Worm (Caenorhabditis elegans) whole organism, L4 larva: ENCODE results near the gene acy-4.

ENCODE experiments used
- D1046.2 ChIP-seq: fragments of 200-800 bp; sonication (Bioruptor generic); IDR thresholded peaks from 2 replicates; pipeline ENCODE4 v1.3.6; 2022; ENCODE audit warnings: missing genetic modification characterization, missing compliant biosample characterization
- T20F7.1 ChIP-seq: fragments of 200-800 bp; sonication (Bioruptor generic); optimal IDR thresholded peaks from 2 replicates; lab custom pipeline; 2018; ENCODE audit warnings: mild to moderate bottlenecking, missing genetic modification characterization, missing compliant biosample characterization
- T26A8.4 ChIP-seq: fragments of 200-800 bp; sonication (Bioruptor generic); IDR thresholded peaks from 2 replicates; pipeline ENCODE4 v1.3.6; 2022; ENCODE audit warnings: missing genetic modification characterization, missing compliant biosample characterization
- ZK337.2 ChIP-seq: fragments of 200-800 bp; sonication (Bioruptor generic); IDR thresholded peaks from 2 replicates; pipeline ENCODE4 v1.3.6; 2022; ENCODE audit warnings: missing genetic modification reagents, missing genetic modification characterization, missing compliant biosample characterization
- aha-1 ChIP-seq: fragments of 150-350 bp; peaks from one replicate; lab custom pipeline; 2014; ENCODE audit warnings: missing biosample characterization, missing genetic modification characterization
- ama-1 ChIP-seq: fragments of 150-350 bp; optimal IDR thresholded peaks from 2 replicates; lab custom pipeline; 2014; ENCODE audit warnings: inconsistent platforms, mixed read lengths
- ceh-20 ChIP-seq: fragments of 200-800 bp; sonication (Bioruptor generic); IDR thresholded peaks from 2 replicates; pipeline ENCODE4 v1.3.6; 2022; ENCODE audit warnings: missing genetic modification reagents, missing genetic modification characterization, missing compliant biosample characterization
- ceh-62 ChIP-seq: sonication (generic microtip); optimal IDR thresholded peaks from 2 replicates; lab custom pipeline; 2017; ENCODE audit warnings: missing biosample characterization, missing genetic modification characterization
- ctbp-1 ChIP-seq: fragments of 200-800 bp; sonication (Bioruptor generic); IDR thresholded peaks from 2 replicates; pipeline ENCODE4 v1.3.6; 2022; ENCODE audit warnings: missing genetic modification reagents, missing genetic modification characterization, missing compliant biosample characterization
- daf-12 ChIP-seq: fragments of 150-350 bp; optimal IDR thresholded peaks from 2 replicates; lab custom pipeline; 2014; ENCODE audit warnings: missing biosample characterization, missing genetic modification reagents, missing genetic modification characterization
- daf-16 ChIP-seq, 3 experiments: sonication (generic microtip); optimal IDR thresholded peaks; 2 replicates each; lab custom pipeline; 2016 to 2017; ENCODE audit warnings: missing genetic modification characterization in 3 of 3, missing genetic modification reagents in 3 of 3, mild to moderate bottlenecking in 2 of 3, missing compliant biosample characterization in 2 of 3, missing biosample characterization in 1 of 3, moderate library complexity in 1 of 3
- dmd-9 ChIP-seq: fragments of 200-800 bp; sonication (Bioruptor generic); IDR thresholded peaks from 2 replicates; pipeline ENCODE4 v1.3.6; 2022; ENCODE audit warnings: missing genetic modification reagents, missing genetic modification characterization, missing compliant biosample characterization
- dpl-1 ChIP-seq: fragments of 150-350 bp; optimal IDR thresholded peaks from 2 replicates; lab custom pipeline; 2014; ENCODE audit warnings: missing biosample characterization, missing genetic modification reagents, missing genetic modification characterization
- dve-1 ChIP-seq: sonication (generic microtip); optimal IDR thresholded peaks from 2 replicates; lab custom pipeline; 2017; ENCODE audit warnings: antibody characterized with exemption, mild to moderate bottlenecking, missing genetic modification characterization, missing compliant biosample characterization; ENCODE audit not compliant: insufficient read depth
- egl-27 ChIP-seq: sonication (generic microtip); optimal IDR thresholded peaks from 3 replicates; lab custom pipeline; 2017; ENCODE audit warnings: missing biosample characterization, missing genetic modification reagents, missing genetic modification characterization
- egl-43 ChIP-seq: fragments of 200-800 bp; sonication (Bioruptor generic); IDR thresholded peaks from 2 replicates; pipeline ENCODE4 v1.3.6; 2022; ENCODE audit warnings: missing genetic modification reagents, missing genetic modification characterization, missing compliant biosample characterization
- fkh-10 ChIP-seq: fragments of 150-350 bp; optimal IDR thresholded peaks from 2 replicates; lab custom pipeline; 2014; ENCODE audit warnings: missing biosample characterization, missing genetic modification reagents, missing genetic modification characterization
- hlh-11 ChIP-seq: fragments of 200-800 bp; sonication (Bioruptor generic); optimal IDR thresholded peaks from 2 replicates; lab custom pipeline; 2018; ENCODE audit warnings: mild to moderate bottlenecking, missing genetic modification characterization, missing compliant biosample characterization
- hlh-30 ChIP-seq: sonication (generic microtip); optimal IDR thresholded peaks from 2 replicates; lab custom pipeline; 2017; ENCODE audit warnings: antibody characterized with exemption, mild to moderate bottlenecking, missing genetic modification characterization, missing compliant biosample characterization; ENCODE audit not compliant: insufficient read depth
- lim-7 ChIP-seq: fragments of 200-800 bp; sonication (Bioruptor generic); IDR thresholded peaks from 2 replicates; pipeline ENCODE4 v1.3.6; 2022; ENCODE audit warnings: missing genetic modification characterization, missing compliant biosample characterization
- lin-38 ChIP-seq: fragments of 200-800 bp; sonication (Bioruptor generic); IDR thresholded peaks from 2 replicates; pipeline ENCODE4 v1.3.6; 2022; ENCODE audit warnings: missing genetic modification reagents, missing genetic modification characterization, missing compliant biosample characterization
- lir-3 ChIP-seq: sonication (generic microtip); optimal IDR thresholded peaks from 2 replicates; lab custom pipeline; 2016; ENCODE audit warnings: mild to moderate bottlenecking, missing genetic modification characterization, missing compliant biosample characterization
- lsy-2 ChIP-seq, 2 experiments: fragments of 150-350 bp in 1 of 2; sonication (generic microtip) in 1 of 2; optimal IDR thresholded peaks; 2 replicates each; lab custom pipeline; 2014 to 2017; ENCODE audit warnings: missing biosample characterization in 2 of 2, missing genetic modification characterization in 2 of 2
- madf-9 ChIP-seq: fragments of 200-800 bp; sonication (Bioruptor generic); conservative IDR thresholded peaks from 2 replicates; pipeline ENCODE4 v1.3.6; 2022; ENCODE audit warnings: missing genetic modification reagents, missing genetic modification characterization, missing compliant biosample characterization
- mdl-1 ChIP-seq, 2 experiments: fragments of 150-350 bp in 1 of 2; sonication (generic microtip) in 1 of 2; optimal IDR thresholded peaks; 2 replicates each; lab custom pipeline; 2014 to 2017; ENCODE audit warnings: missing biosample characterization in 2 of 2, missing genetic modification characterization in 2 of 2
- mep-1 ChIP-seq: fragments of 150-350 bp; sonication (generic microtip); optimal IDR thresholded peaks from 3 replicates; lab custom pipeline; 2014; ENCODE audit warnings: missing biosample characterization, missing genetic modification characterization
- mes-2 ChIP-seq: sonication (generic microtip); optimal IDR thresholded peaks from 2 replicates; lab custom pipeline; 2016; ENCODE audit warnings: missing genotype, mild to moderate bottlenecking, missing genetic modification characterization, missing compliant biosample characterization; ENCODE audit not compliant: poor library complexity, severe bottlenecking
- mxl-2 ChIP-seq: fragments of 200-800 bp; sonication (Bioruptor generic); conservative IDR thresholded peaks from 2 replicates; pipeline ENCODE4 v1.3.6; 2022; ENCODE audit warnings: missing genetic modification reagents, missing genetic modification characterization, missing compliant biosample characterization
- nhr-42 ChIP-seq: fragments of 200-800 bp; sonication (Bioruptor generic); IDR thresholded peaks from 2 replicates; pipeline ENCODE4 v1.3.6; 2022; ENCODE audit warnings: missing genetic modification characterization, missing compliant biosample characterization
- nhr-48 ChIP-seq: sonication (generic microtip); optimal IDR thresholded peaks from 2 replicates; lab custom pipeline; 2016; ENCODE audit warnings: mild to moderate bottlenecking, missing genetic modification characterization, missing compliant biosample characterization
- nhr-6 ChIP-seq: fragments of 150-350 bp; optimal IDR thresholded peaks from 2 replicates; lab custom pipeline; 2014; ENCODE audit warnings: missing biosample characterization, missing genetic modification characterization
- pqm-1 ChIP-seq: sonication (generic microtip); optimal IDR thresholded peaks from 2 replicates; lab custom pipeline; 2017; ENCODE audit warnings: missing biosample characterization, missing genetic modification characterization
- set-16 ChIP-seq: fragments of 200-800 bp; sonication (Bioruptor generic); IDR thresholded peaks from 2 replicates; pipeline ENCODE4 v1.3.6; 2022; ENCODE audit warnings: missing genetic modification reagents, missing genetic modification characterization, missing compliant biosample characterization
- snpc-1.2 ChIP-seq: fragments of 200-800 bp; sonication (Bioruptor generic); IDR thresholded peaks from 2 replicates; pipeline ENCODE4 v1.3.6; 2022; ENCODE audit warnings: missing genetic modification reagents, missing genetic modification characterization, missing compliant biosample characterization
- tag-97 ChIP-seq: fragments of 200-800 bp; sonication (Bioruptor generic); IDR thresholded peaks from 2 replicates; pipeline ENCODE4 v1.3.6; 2022; ENCODE audit warnings: missing genetic modification characterization, missing compliant biosample characterization
- unc-130 ChIP-seq: sonication (generic microtip); optimal IDR thresholded peaks from 2 replicates; lab custom pipeline; 2016; ENCODE audit warnings: missing genetic modification reagents, missing genetic modification characterization, missing compliant biosample characterization
- unc-39 ChIP-seq: sonication (generic microtip); optimal IDR thresholded peaks from 2 replicates; lab custom pipeline; 2017; ENCODE audit warnings: missing biosample characterization, missing genetic modification characterization
- zip-11 ChIP-seq: fragments of 200-800 bp; sonication (Bioruptor generic); IDR thresholded peaks from 2 replicates; pipeline ENCODE4 v1.3.6; 2022; ENCODE audit warnings: missing genetic modification characterization, missing compliant biosample characterization
- ztf-11 ChIP-seq: fragments of 150-350 bp; optimal IDR thresholded peaks from 2 replicates; lab custom pipeline; 2014; ENCODE audit warnings: missing biosample characterization, missing genetic modification characterization

acy-4 gene

DNA sequence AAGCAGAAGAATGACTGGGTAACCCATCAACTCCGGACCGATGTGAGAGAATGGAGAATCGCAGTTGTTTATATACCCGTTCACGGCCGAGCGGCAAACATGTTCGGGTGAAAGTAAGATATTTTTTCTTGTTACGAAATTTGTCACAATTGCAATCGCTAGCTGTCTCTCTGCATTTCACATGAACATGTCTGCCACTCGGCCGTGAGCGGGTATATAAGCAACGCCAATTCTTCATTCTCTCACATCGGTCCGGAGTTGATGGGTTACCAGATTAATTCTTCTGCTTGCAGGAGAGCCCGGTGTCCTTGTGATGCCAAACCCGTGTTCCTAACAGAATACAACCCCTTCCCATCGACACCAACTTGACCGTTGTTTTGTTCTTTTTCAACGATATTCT lies 43.6 kb downstream of the acy-4 start (continued):
- TF ChIP-seq set-16 (GFP tag; lab: Robert Waterston, UW) (peak; percentile 29; the same call in 1 of the 2 replicates), T26A8.4 (GFP tag; lab: Robert Waterston, UW) (peak; percentile 78)

DNA sequence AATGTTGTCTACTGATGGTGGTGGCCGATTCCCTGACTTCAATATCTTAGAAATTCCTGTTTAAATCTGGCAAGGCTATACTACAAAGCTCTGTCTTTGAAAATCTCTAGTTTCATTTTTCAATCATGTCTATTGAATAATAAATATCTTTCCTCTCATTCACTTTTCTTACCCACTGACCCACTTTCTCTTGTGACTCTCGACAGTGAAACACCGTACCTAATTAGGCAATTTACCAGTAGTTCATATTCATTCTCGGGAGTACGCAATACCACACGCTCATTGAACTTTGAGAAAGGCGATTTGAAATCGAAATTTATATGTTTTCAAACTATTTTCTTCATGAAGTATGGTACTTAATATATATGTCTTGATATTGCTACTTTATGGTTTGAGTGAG lies 45.9 kb downstream of the acy-4 start, which contains the start of gene CD4.11:
CD4.11 (plus strand) TSS at position 301 of the 400 bp plus-strand sequence.
- TF ChIP-seq daf-16 (GFP tag; optimal IDR thresholded peaks at IDR 0.05; lab: Kevin White, UChicago) = no peak
- no peak for TF ChIP-seq daf-16 (tag; optimal IDR thresholded peaks at IDR 0.05; lab: Kevin White, UChicago)
- no peak for TF ChIP-seq nhr-42
- TF ChIP-seq daf-12 (tag; lab: Kevin White, UChicago) = no peak
- TF ChIP-seq lim-7 (GFP tag; lab: Robert Waterston, UW) = no peak
- no peak for TF ChIP-seq pqm-1 (tag; lab: Kevin White, UChicago)
- no peak for TF ChIP-seq ztf-11 (tag; lab: Kevin White, UChicago)
- no peak for TF ChIP-seq dmd-9
- no peak for TF ChIP-seq lsy-2 (tag; optimal IDR thresholded peaks at IDR 0.05; lab: Kevin White, UChicago)
- TF ChIP-seq unc-130 (GFP tag; lab: Kevin White, UChicago) = no peak
- no peak for TF ChIP-seq hlh-30 (tag; lab: Kevin White, UChicago)
- no peak for TF ChIP-seq ZK337.2 (GFP tag; lab: Robert Waterston, UW)
- no peak for TF ChIP-seq fkh-10
- TF ChIP-seq mxl-2 (GFP tag; lab: Robert Waterston, UW) = no peak
- no peak for TF ChIP-seq D1046.2 (GFP tag; lab: Robert Waterston, UW)

- peak; percentile 4 for TF ChIP-seq mep-1 (tag; lab: Kevin White, UChicago)
- no peak for TF ChIP-seq zip-11 (GFP tag; lab: Robert Waterston, UW)
- peak; percentile 9 for TF ChIP-seq nhr-6 (tag; lab: Kevin White, UChicago)
- TF ChIP-seq nhr-48 (tag; lab: Kevin White, UChicago) = no peak
- TF ChIP-seq unc-39 = no peak
- TF ChIP-seq lsy-2 (tag; optimal IDR thresholded peaks at IDR 0.05; lab: Kevin White, UChicago) = peak; percentile 83 to 98
- no peak for TF ChIP-seq hlh-11 (tag; lab: Kevin White, UChicago)
- TF ChIP-seq tag-97 = no peak
- peak; percentile 45 for TF ChIP-seq mes-2 (tag; lab: Kevin White, UChicago)
- TF ChIP-seq T20F7.1 (GFP tag; lab: Kevin White, UChicago) = peak; percentile 11
- TF ChIP-seq dpl-1 (GFP tag; lab: Kevin White, UChicago) = peak; percentile 42
- TF ChIP-seq lin-38 (GFP tag; lab: Robert Waterston, UW) = peak; percentile 53
- TF ChIP-seq, all 104 proteins: peak for 7
Measured at ce11 chrV:5584293-5584776, 46.4 kb downstream of the acy-4 start, which contains the start of gene pas-6. pas-6 (minus strand) TSS chrV:5584343.

- TF ChIP-seq snpc-1.2 (peak; percentile 54; the same call in 1 of the 2 replicates), egl-43 (0 out of 2 replicates have a peak, but pooled peaks have one; percentile 53), ceh-20 (GFP tag; lab: Robert Waterston, UW) (peak; percentile 13; the same call in 1 of the 2 replicates), ama-1 (lab: Kevin White, UChicago) (peak; percentile 83), ctbp-1 (0 out of 2 replicates have a peak, but pooled peaks have one; percentile 12), madf-9 (GFP tag; lab: Robert Waterston, UW) (no peak), lsy-2 (tag; optimal IDR thresholded peaks at IDR 0.05; lab: Kevin White, UChicago) (peak in 1 of 2 experiments; percentile 27), egl-27 (tag; lab: Kevin White, UChicago) (no peak), lim-7 (GFP tag; lab: Robert Waterston, UW) (no peak), set-16 (GFP tag; lab: Robert Waterston, UW) (no peak), mdl-1 (tag; optimal IDR thresholded peaks at IDR 0.05; lab: Kevin White, UChicago) (no peak), T20F7.1 (GFP tag; lab: Kevin White, UChicago) (no peak), lir-3 (tag; lab: Kevin White, UChicago) (no peak), lin-38 (GFP tag; lab: Robert Waterston, UW) (0 out of 2 replicates have a peak, but pooled peaks have one; percentile 31), mep-1 (tag; lab: Kevin White, UChicago) (peak; percentile 40), aha-1 (tag; lab: Kevin White, UChicago) (peak; percentile 52), ceh-62 (tag; lab: Kevin White, UChicago) (no peak), dve-1 (peak; percentile 3)
- TF ChIP-seq, all 104 proteins: peak for 10
Measured at ce11 chrV:5582860-5583259, 47.8 kb downstream of the acy-4 start.
